Worm (Caenorhabditis elegans) whole organism, early embryonic: ENCODE data around the gene Y53G8AR.9.
A peak's percentile ranks its signal among the peaks of the same experiment; 100 is the strongest.

Experiments used
- F13C5.2 ChIP-seq: sonication (generic microtip); optimal IDR thresholded peaks from 2 replicates; lab custom pipeline; 2017; ENCODE audit warnings: mild to moderate bottlenecking, missing genetic modification characterization, inconsistent platforms, missing compliant biosample characterization
- aly-1 ChIP-seq: sonication (generic microtip); optimal IDR thresholded peaks from 2 replicates; lab custom pipeline; 2016; ENCODE audit warnings: missing genetic modification characterization, missing compliant biosample characterization
- ama-1 ChIP-seq: fragments of 150-350 bp; optimal IDR thresholded peaks from 2 replicates; lab custom pipeline; 2014
- ceh-13 ChIP-seq: fragments of 200-800 bp; sonication (Bioruptor generic); optimal IDR thresholded peaks from 2 replicates; lab custom pipeline; 2018; ENCODE audit warnings: mild to moderate bottlenecking, missing genetic modification characterization, missing compliant biosample characterization
- ceh-36 ChIP-seq: sonication (generic microtip); optimal IDR thresholded peaks from 2 replicates; lab custom pipeline; 2016; ENCODE audit warnings: missing genetic modification characterization, inconsistent platforms, missing compliant biosample characterization
- ets-7 ChIP-seq: sonication (generic microtip); optimal IDR thresholded peaks from 2 replicates; lab custom pipeline; 2016; ENCODE audit warnings: missing genotype, missing genetic modification characterization, missing compliant biosample characterization
- flt-1 ChIP-seq: fragments of 200-800 bp; sonication (Bioruptor generic); IDR thresholded peaks from 2 replicates; pipeline ENCODE4 v1.3.6; 2022; ENCODE audit warnings: missing genetic modification characterization, missing compliant biosample characterization
- hmg-4 ChIP-seq: fragments of 200-800 bp; sonication (Bioruptor generic); optimal IDR thresholded peaks from 2 replicates; lab custom pipeline; 2018; ENCODE audit warnings: mild to moderate bottlenecking, missing genetic modification characterization, missing compliant biosample characterization
- pes-1 ChIP-seq: fragments of 200-800 bp; sonication (Bioruptor generic); IDR thresholded peaks from 2 replicates; pipeline ENCODE4 v1.3.6; 2022; ENCODE audit warnings: missing genetic modification reagents, missing genetic modification characterization, missing compliant biosample characterization
- scrt-1 ChIP-seq: fragments of 200-800 bp; sonication (Bioruptor generic); IDR thresholded peaks from 2 replicates; pipeline ENCODE4 v1.3.6; 2022; ENCODE audit warnings: missing genetic modification characterization, missing compliant biosample characterization
- tbx-11 ChIP-seq: fragments of 200-800 bp; sonication (Bioruptor generic); IDR thresholded peaks from 2 replicates; pipeline ENCODE4 v1.3.6; 2022; ENCODE audit warnings: missing genetic modification characterization, missing compliant biosample characterization
- tbx-37 ChIP-seq: fragments of 200-800 bp; sonication (Bioruptor generic); conservative IDR thresholded peaks from 2 replicates; pipeline ENCODE4 v1.3.6; 2022; ENCODE audit warnings: missing genetic modification reagents, missing genetic modification characterization, missing compliant biosample characterization

ce11 chrIII:3271682-3272081 lies 49.4 kb downstream of the Y53G8AR.9 start:
- peak; percentile 52 for TF ChIP-seq F13C5.2
- TF ChIP-seq tbx-37, result no peak
- no peak for TF ChIP-seq ets-7 (tag; lab: Kevin White, UChicago)
- TF ChIP-seq ama-1 (lab: Kevin White, UChicago), result no peak
- TF ChIP-seq scrt-1 (GFP tag; lab: Robert Waterston, UW), result no peak
- no peak for TF ChIP-seq aly-1 (tag; lab: Kevin White, UChicago)
- no peak for TF ChIP-seq ceh-13 (GFP tag; lab: Kevin White, UChicago)
- TF ChIP-seq tbx-11 (GFP tag; lab: Robert Waterston, UW), result no peak
- no peak for TF ChIP-seq hmg-4
- no peak for TF ChIP-seq flt-1
- TF ChIP-seq pes-1 (GFP tag; lab: Robert Waterston, UW), result no peak
- no peak for TF ChIP-seq ceh-36 (tag; lab: Kevin White, UChicago)
